Worm (Caenorhabditis elegans) whole organism, L2 larva: ENCODE data around the gene selt-1.1.

Experiments used
- alr-1 ChIP-seq: fragments of 150-350 bp; optimal IDR thresholded peaks from 2 replicates; lab custom pipeline; 2014; ENCODE audit warnings: missing biosample characterization, missing genetic modification characterization
- aly-2 ChIP-seq: fragments of 150-350 bp; optimal IDR thresholded peaks from 2 replicates; lab custom pipeline; 2014; ENCODE audit warnings: missing biosample characterization, missing genetic modification characterization
- ama-1 ChIP-seq: fragments of 150-350 bp; optimal IDR thresholded peaks from 2 replicates; lab custom pipeline; 2018; ENCODE audit warnings: inconsistent platforms
- blmp-1 ChIP-seq: sonication (generic microtip); optimal IDR thresholded peaks from 2 replicates; lab custom pipeline; 2017; ENCODE audit warnings: missing genetic modification characterization, mild to moderate bottlenecking, missing compliant biosample characterization, antibody characterized with exemption, moderate library complexity; ENCODE audit not compliant: insufficient read depth
- dmd-4 ChIP-seq: sonication (generic microtip); optimal IDR thresholded peaks from 2 replicates; lab custom pipeline; 2017; ENCODE audit warnings: missing biosample characterization, missing genetic modification characterization
- elt-3 ChIP-seq: sonication (generic microtip); optimal IDR thresholded peaks from 2 replicates; lab custom pipeline; 2017; ENCODE audit warnings: missing biosample characterization, missing genetic modification characterization
- nhr-11 ChIP-seq: fragments of 150-350 bp; optimal IDR thresholded peaks from 2 replicates; lab custom pipeline; 2014; ENCODE audit warnings: missing biosample characterization, missing genetic modification characterization
- nhr-237 ChIP-seq: fragments of 150-350 bp; optimal IDR thresholded peaks from 2 replicates; lab custom pipeline; 2014; ENCODE audit warnings: missing biosample characterization, missing genetic modification characterization
- skn-1 ChIP-seq: sonication (generic microtip); optimal IDR thresholded peaks from 2 replicates; lab custom pipeline; 2017; ENCODE audit warnings: missing biosample characterization, missing genetic modification characterization
- snpc-4 ChIP-seq: fragments of 150-350 bp; optimal IDR thresholded peaks from 2 replicates; lab custom pipeline; 2014; ENCODE audit warnings: missing biosample characterization, missing genetic modification characterization
- ztf-1 ChIP-seq: fragments of 200-800 bp; sonication (Bioruptor generic); conservative IDR thresholded peaks from 2 replicates; pipeline ENCODE4 v1.3.6; 2022; ENCODE audit warnings: missing genetic modification characterization, missing compliant biosample characterization
- ztf-4 ChIP-seq: fragments of 150-350 bp; optimal IDR thresholded peaks from 2 replicates; lab custom pipeline; 2014; ENCODE audit warnings: missing biosample characterization, missing genetic modification characterization

DNA sequence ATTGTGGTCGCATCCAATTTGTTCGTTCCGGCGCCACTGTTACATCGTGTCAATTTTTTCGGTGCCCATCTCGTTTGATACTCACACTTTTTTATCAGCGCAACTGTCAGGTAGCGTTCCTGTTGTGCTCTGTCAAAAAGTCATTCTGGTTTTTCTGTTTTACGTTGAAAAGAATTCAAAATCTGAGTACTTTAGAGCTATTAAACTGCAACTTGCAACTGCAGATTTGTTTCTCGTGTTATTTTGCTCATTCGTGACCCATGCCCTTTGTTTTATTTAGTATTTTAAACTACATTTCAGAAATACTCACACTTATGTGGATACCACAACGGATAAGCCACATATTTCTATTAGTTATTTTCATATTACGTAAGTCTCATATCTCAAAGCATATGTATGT is 14.3 kb upstream of the selt-1.1 start, which contains the start of gene lev-8:
- TF ChIP-seq snpc-4 (tag; lab: Kevin White, UChicago), result no peak
- no peak for TF ChIP-seq aly-2
- TF ChIP-seq dmd-4 (tag; lab: Kevin White, UChicago), result no peak
- no peak for TF ChIP-seq elt-3 (tag; lab: Kevin White, UChicago)
- TF ChIP-seq skn-1 (tag; lab: Kevin White, UChicago), result no peak
- TF ChIP-seq nhr-237 (tag; lab: Kevin White, UChicago), result no peak
- no peak for TF ChIP-seq ama-1 (lab: Kevin White, UChicago)
- TF ChIP-seq ztf-1 (GFP tag; lab: Robert Waterston, UW), result no peak
- TF ChIP-seq nhr-11 (tag; lab: Kevin White, UChicago), result no peak
- no peak for TF ChIP-seq alr-1 (tag; lab: Kevin White, UChicago)
- TF ChIP-seq ztf-4 (tag; lab: Kevin White, UChicago), result no peak
- no peak for TF ChIP-seq blmp-1 (tag; lab: Kevin White, UChicago)
